Fruit fly (Drosophila melanogaster): Measurements from ENCODE around the gene CG11069.

The CG11069 gene

dm6 chr3R:24850420-24850819 lies 44.1 kb upstream of the CG11069 start, which contains the start of gene CG7006 (continued):
- no peak for TF ChIP-seq CG12219 (GFP tag; optimal IDR thresholded peaks at IDR 0.05)
- no peak for TF ChIP-seq Vsx1 (GFP tag; optimal IDR thresholded peaks at IDR 0.05)
- peak; percentile 94 for TF ChIP-seq dm (GFP tag; optimal IDR thresholded peaks at IDR 0.05)
- peak; percentile 74 for TF ChIP-seq jumu (GFP tag; optimal IDR thresholded peaks at IDR 0.05)
- TF ChIP-seq Spps (tag; optimal IDR thresholded peaks at IDR 0.05): no peak
- TF ChIP-seq cwo (GFP tag; optimal IDR thresholded peaks at IDR 0.05): peak; percentile 70
- no peak for TF ChIP-seq Hr39 (optimal IDR thresholded peaks at IDR 0.05)
- peak; percentile 90 for TF ChIP-seq Dbx (GFP tag; IDR thresholded peaks at IDR 0.05)
- TF ChIP-seq CG18011 (GFP tag; optimal IDR thresholded peaks at IDR 0.05): no peak
- no peak for TF ChIP-seq Lim3 (GFP tag; IDR thresholded peaks at IDR 0.05)
- peak; percentile 13; the same call in 1 of the 2 replicates for TF ChIP-seq Adf1 (GFP tag; IDR thresholded peaks at IDR 0.05)
- no peak for TF ChIP-seq CG12071 (GFP tag; optimal IDR thresholded peaks at IDR 0.05)
- peak; percentile 46 for TF ChIP-seq CG4328 (GFP tag; optimal IDR thresholded peaks at IDR 0.05)
- peak; percentile 45 for TF ChIP-seq YL-1 (GFP tag; optimal IDR thresholded peaks at IDR 0.05)
- TF ChIP-seq chn (GFP tag; optimal IDR thresholded peaks at IDR 0.05): peak; percentile 68
- peak; percentile 86 for TF ChIP-seq CG1603 (tag; optimal IDR thresholded peaks at IDR 0.05)
- peak; percentile 69 for TF ChIP-seq kay (GFP tag; optimal IDR thresholded peaks at IDR 0.05)
- peak; percentile 52 for TF ChIP-seq Atf6 (GFP tag; IDR thresholded peaks at IDR 0.05)
- TF ChIP-seq HLH3B (GFP tag; IDR thresholded peaks at IDR 0.05): peak; percentile 65
- TF ChIP-seq hbn (GFP tag; IDR thresholded peaks at IDR 0.05; ENCODE audit: partially characterized antibody): peak; percentile 77
- peak; percentile 75 for TF ChIP-seq ato (GFP tag; IDR thresholded peaks at IDR 0.05; ENCODE audit: partially characterized antibody)
- peak; percentile 82 for TF ChIP-seq CG12659 (GFP tag; optimal IDR thresholded peaks at IDR 0.05)
- TF ChIP-seq CG16863 (GFP tag; optimal IDR thresholded peaks at IDR 0.05): peak; percentile 43
- peak; percentile 22 for TF ChIP-seq gcm2 (GFP tag; optimal IDR thresholded peaks at IDR 0.05)
- TF ChIP-seq CG13775 (GFP tag; optimal IDR thresholded peaks at IDR 0.05): no peak
- peak; percentile 31; the same call in 1 of the 2 replicates for TF ChIP-seq CG4404 (GFP tag; IDR thresholded peaks at IDR 0.05)
- peak; percentile 21; the same call in 1 of the 2 replicates for TF ChIP-seq CG17612 (GFP tag; IDR thresholded peaks at IDR 0.05)
- no peak for TF ChIP-seq pros (GFP tag; optimal IDR thresholded peaks at IDR 0.05)
- TF ChIP-seq CG8290 (GFP tag; optimal IDR thresholded peaks at IDR 0.05): peak; percentile 70
- no peak for TF ChIP-seq CG8290 (tag; optimal IDR thresholded peaks at IDR 0.05)
- TF ChIP-seq az2 (GFP tag; optimal IDR thresholded peaks at IDR 0.05): peak; percentile 45
- TF ChIP-seq CG14860 (GFP tag; IDR thresholded peaks at IDR 0.05; ENCODE audit: partially characterized antibody): peak; percentile 61
- peak; percentile 80 for TF ChIP-seq bab2 (GFP tag; optimal IDR thresholded peaks at IDR 0.05)
- TF ChIP-seq Pdp1 (GFP tag; optimal IDR thresholded peaks at IDR 0.05): peak; percentile 65 to 78
- peak; percentile 48 for TF ChIP-seq CG18476 (GFP tag; optimal IDR thresholded peaks at IDR 0.05)
- peak; percentile 26 for TF ChIP-seq CG9437 (GFP tag; optimal IDR thresholded peaks at IDR 0.05)
- TF ChIP-seq nmo (GFP tag; optimal IDR thresholded peaks at IDR 0.05): peak; percentile 59
- peak; percentile 94 for TF ChIP-seq NFAT (GFP tag; IDR thresholded peaks at IDR 0.05)
- no peak for TF ChIP-seq D19B (GFP tag; optimal IDR thresholded peaks at IDR 0.05)
- TF ChIP-seq Chrac-16 (GFP tag; optimal IDR thresholded peaks at IDR 0.05): peak; percentile 70
- TF ChIP-seq CG1602 (GFP tag; optimal IDR thresholded peaks at IDR 0.05): peak; percentile 56
- TF ChIP-seq sens (GFP tag): peak; percentile 87
- TF ChIP-seq NK7.1 (GFP tag; optimal IDR thresholded peaks at IDR 0.05): peak; percentile 38
- peak; percentile 30 for TF ChIP-seq CG1233 (GFP tag; optimal IDR thresholded peaks at IDR 0.05)
- TF ChIP-seq Dref (GFP tag; IDR thresholded peaks at IDR 0.05): peak; percentile 91
- TF ChIP-seq CG2120 (GFP tag; optimal IDR thresholded peaks at IDR 0.05): peak; percentile 94
- peak; percentile 58 for TF ChIP-seq pnt (GFP tag; optimal IDR thresholded peaks at IDR 0.05)
- TF ChIP-seq CG3407 (GFP tag; optimal IDR thresholded peaks at IDR 0.05): no peak
- TF ChIP-seq bbx (GFP tag; IDR thresholded peaks at IDR 0.05; ENCODE audit: partially characterized antibody): peak; percentile 76
- peak; percentile 11; the same call in 1 of the 2 replicates for TF ChIP-seq peb (GFP tag; IDR thresholded peaks at IDR 0.05)
- TF ChIP-seq CG12155 (GFP tag; optimal IDR thresholded peaks at IDR 0.05): peak; percentile 85
- peak; percentile 84 for TF ChIP-seq maf-S (GFP tag; optimal IDR thresholded peaks at IDR 0.05)
